Worm (Caenorhabditis elegans) whole organism, late embryonic: ENCODE results near the gene F08C6.5.

Source experiments
- che-1 ChIP-seq: sonication (generic microtip); optimal IDR thresholded peaks from 2 replicates; lab custom pipeline; 2016; ENCODE audit warnings: mild to moderate bottlenecking, missing genetic modification characterization, missing compliant biosample characterization
- elt-2 ChIP-seq: sonication (generic microtip); optimal IDR thresholded peaks from 2 replicates; lab custom pipeline; 2016; ENCODE audit warnings: missing genetic modification reagents, missing genetic modification characterization, missing compliant biosample characterization
- hlh-15 ChIP-seq: sonication (generic microtip); optimal IDR thresholded peaks from 2 replicates; lab custom pipeline; 2016; ENCODE audit warnings: missing genetic modification characterization, missing compliant biosample characterization
- hlh-30 ChIP-seq: sonication (generic microtip); optimal IDR thresholded peaks from 2 replicates; lab custom pipeline; 2017; ENCODE audit warnings: antibody characterized with exemption, missing genetic modification characterization, missing compliant biosample characterization; ENCODE audit not compliant: insufficient read depth
- lin-11 ChIP-seq: fragments of 200-800 bp; sonication (Bioruptor generic); optimal IDR thresholded peaks from 2 replicates; lab custom pipeline; 2018; ENCODE audit warnings: mild to moderate bottlenecking, missing genetic modification characterization, missing compliant biosample characterization
- nfya-1 ChIP-seq: sonication (generic microtip); optimal IDR thresholded peaks from 2 replicates; lab custom pipeline; 2017; ENCODE audit warnings: missing genetic modification characterization, mild to moderate bottlenecking, missing compliant biosample characterization, antibody characterized with exemption, moderate library complexity
- nhr-11 ChIP-seq: fragments of 150-350 bp; optimal IDR thresholded peaks from 2 replicates; lab custom pipeline; 2014; ENCODE audit warnings: missing biosample characterization, missing genetic modification characterization
- nhr-232 ChIP-seq: sonication (generic microtip); optimal IDR thresholded peaks from 2 replicates; lab custom pipeline; 2016; ENCODE audit warnings: missing genetic modification characterization, missing compliant biosample characterization
- pag-3 ChIP-seq: sonication (generic microtip); optimal IDR thresholded peaks from 2 replicates; lab custom pipeline; 2016; ENCODE audit warnings: missing compliant biosample characterization, missing genetic modification characterization, borderline replicate concordance
- sdc-2 ChIP-seq: sonication (generic microtip); optimal IDR thresholded peaks from 2 replicates; lab custom pipeline; 2016; ENCODE audit warnings: missing genotype, missing genetic modification characterization, missing compliant biosample characterization
- sox-4 ChIP-seq: sonication (generic microtip); optimal IDR thresholded peaks from 2 replicates; lab custom pipeline; 2017; ENCODE audit warnings: mild to moderate bottlenecking, missing genetic modification characterization, inconsistent platforms, missing compliant biosample characterization
- zip-5 ChIP-seq: sonication (generic microtip); optimal IDR thresholded peaks from 2 replicates; lab custom pipeline; 2016; ENCODE audit warnings: missing genetic modification characterization, missing compliant biosample characterization

- no peak for TF ChIP-seq sox-4
- TF ChIP-seq lin-11, result no peak
- TF ChIP-seq che-1 (tag; lab: Kevin White, UChicago), result no peak
- no peak for TF ChIP-seq hlh-30 (tag; lab: Kevin White, UChicago)
- TF ChIP-seq zip-5 (tag; lab: Kevin White, UChicago), result no peak
- no peak for TF ChIP-seq sdc-2 (tag; lab: Kevin White, UChicago)
- TF ChIP-seq pag-3 (tag; lab: Kevin White, UChicago), result no peak
- TF ChIP-seq hlh-15, result no peak
- TF ChIP-seq nhr-232 (tag; lab: Kevin White, UChicago), result no peak
- no peak for TF ChIP-seq elt-2 (tag; lab: Kevin White, UChicago)
- no peak for TF ChIP-seq nfya-1 (tag; lab: Kevin White, UChicago)
- TF ChIP-seq nhr-11, result no peak
Measured at ce11 chrX:7573629-7574028, 14.4 kb downstream of the F08C6.5 start.
